Worm (Caenorhabditis elegans) whole organism, midembryonic: Measurements from ENCODE around the gene ZC132.9.
A peak's percentile ranks its signal among the peaks of the same experiment; 100 is the strongest.

Experiments
- T22C8.4 ChIP-seq: fragments of 200-800 bp; sonication (Bioruptor generic); IDR thresholded peaks from 2 replicates; pipeline ENCODE4 v1.3.6; 2022; ENCODE audit warnings: missing genetic modification characterization, missing compliant biosample characterization
- cog-1 ChIP-seq: sonication (generic microtip); optimal IDR thresholded peaks from 2 replicates; lab custom pipeline; 2016; ENCODE audit warnings: missing genetic modification characterization, missing compliant biosample characterization
- flt-1 ChIP-seq: fragments of 200-800 bp; sonication (Bioruptor generic); IDR thresholded peaks from 2 replicates; pipeline ENCODE4 v1.3.6; 2022; ENCODE audit warnings: missing genetic modification characterization, missing compliant biosample characterization
- klf-2 ChIP-seq: fragments of 200-800 bp; sonication (Bioruptor generic); conservative IDR thresholded peaks from 2 replicates; pipeline ENCODE4 v1.3.6; 2022; ENCODE audit warnings: missing genetic modification reagents, missing genetic modification characterization, missing compliant biosample characterization
- med-1 ChIP-seq: sonication (generic microtip); optimal IDR thresholded peaks from 2 replicates; lab custom pipeline; 2017; ENCODE audit warnings: missing genetic modification characterization, mild to moderate bottlenecking, missing compliant biosample characterization, antibody characterized with exemption, missing genetic modification reagents; ENCODE audit not compliant: insufficient read depth
- ref-1 ChIP-seq: fragments of 200-800 bp; sonication (Bioruptor generic); conservative IDR thresholded peaks from 2 replicates; pipeline ENCODE4 v1.3.6; 2022; ENCODE audit warnings: missing genetic modification reagents, missing genetic modification characterization, missing compliant biosample characterization
- tab-1 ChIP-seq: fragments of 200-800 bp; sonication (Bioruptor generic); IDR thresholded peaks from 2 replicates; pipeline ENCODE4 v1.3.6; 2022; ENCODE audit warnings: missing genetic modification characterization, missing compliant biosample characterization
- ztf-23 ChIP-seq: fragments of 200-800 bp; sonication (Bioruptor generic); IDR thresholded peaks from 2 replicates; pipeline ENCODE4 v1.3.6; 2022; ENCODE audit warnings: missing genetic modification reagents, missing genetic modification characterization, missing compliant biosample characterization
- ztf-29 ChIP-seq: fragments of 200-800 bp; sonication (Bioruptor generic); IDR thresholded peaks from 2 replicates; pipeline ENCODE4 v1.3.6; 2022; ENCODE audit warnings: missing genetic modification reagents, missing genetic modification characterization, missing compliant biosample characterization

Gene ZC132.9

ce11 chrV:4319867-4320266 is at the start of gene ZC132.9:
Gene ZC132.9, minus strand, starts transcription at chrV:4319967.
- TF ChIP-seq cog-1 (no peak), ztf-29 (no peak), tab-1 (GFP tag; lab: Robert Waterston, UW) (no peak), flt-1 (GFP tag; lab: Robert Waterston, UW) (no peak), ztf-23 (GFP tag; lab: Robert Waterston, UW) (no peak), klf-2 (GFP tag; lab: Robert Waterston, UW) (no peak)

DNA sequence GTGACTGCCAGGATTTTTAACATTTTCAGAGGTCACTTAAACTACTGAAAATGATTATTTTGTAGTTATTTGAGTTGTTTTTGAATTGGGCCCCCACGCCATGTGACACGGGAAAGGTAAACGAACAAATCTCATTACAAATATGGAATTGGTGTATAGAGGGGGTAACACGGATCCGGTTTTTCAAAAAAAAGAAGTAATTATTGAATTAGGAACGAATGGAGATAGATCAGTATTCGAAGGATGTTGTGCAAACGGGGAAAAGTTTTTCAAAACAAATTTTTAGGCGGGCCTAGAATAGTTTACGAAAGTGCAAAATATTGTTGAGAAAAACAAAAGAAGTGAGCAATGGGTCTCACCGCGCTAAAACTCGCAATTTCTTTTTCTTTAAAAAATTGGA is 46.7 kb upstream of the ZC132.9 start, which contains the start of gene F32D1.11:
Gene F32D1.11, minus strand, starts transcription at position 101 of the 400 bp plus-strand sequence.
- no peak for TF ChIP-seq flt-1 (GFP tag; lab: Robert Waterston, UW)
- TF ChIP-seq klf-2 (GFP tag; lab: Robert Waterston, UW) = no peak
- no peak for TF ChIP-seq ztf-23 (GFP tag; lab: Robert Waterston, UW)
- no peak for TF ChIP-seq cog-1
- no peak for TF ChIP-seq T22C8.4 (GFP tag; lab: Robert Waterston, UW)
- TF ChIP-seq med-1 (GFP tag; lab: Kevin White, UChicago) = no peak
- TF ChIP-seq ztf-29 = no peak
- no peak for TF ChIP-seq ref-1
- TF ChIP-seq tab-1 (GFP tag; lab: Robert Waterston, UW) = no peak

DNA sequence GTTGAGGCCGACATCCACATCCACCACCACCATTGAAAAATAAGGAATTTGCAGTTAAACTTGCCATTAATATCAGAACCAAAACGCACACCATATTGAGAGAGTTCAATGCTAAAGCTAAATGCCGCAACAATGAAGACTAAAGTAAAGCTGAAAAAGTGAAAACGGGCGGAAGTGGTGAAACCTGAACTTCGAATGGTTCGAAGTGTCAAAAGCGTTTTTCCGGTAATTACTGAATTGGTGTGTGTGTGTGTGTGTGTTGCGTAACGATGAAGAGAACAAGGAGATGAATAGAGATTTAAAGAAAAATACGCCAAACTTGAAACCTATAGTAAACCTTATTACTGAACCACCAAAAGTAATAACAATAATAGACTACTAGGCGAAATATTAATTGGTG is 44.8 kb upstream of the ZC132.9 start, which contains the start of gene grl-13:
Gene grl-13, minus strand, starts transcription at position 101 of the 400 bp plus-strand sequence.
- TF ChIP-seq ztf-23 (GFP tag; lab: Robert Waterston, UW) = no peak
- TF ChIP-seq tab-1 (GFP tag; lab: Robert Waterston, UW) = no peak
- no peak for TF ChIP-seq cog-1
- TF ChIP-seq flt-1 (GFP tag; lab: Robert Waterston, UW) = no peak
- no peak for TF ChIP-seq T22C8.4 (GFP tag; lab: Robert Waterston, UW)
- no peak for TF ChIP-seq med-1 (GFP tag; lab: Kevin White, UChicago)
- TF ChIP-seq ztf-29 = no peak
- no peak for TF ChIP-seq ref-1
- no peak for TF ChIP-seq klf-2 (GFP tag; lab: Robert Waterston, UW)

DNA sequence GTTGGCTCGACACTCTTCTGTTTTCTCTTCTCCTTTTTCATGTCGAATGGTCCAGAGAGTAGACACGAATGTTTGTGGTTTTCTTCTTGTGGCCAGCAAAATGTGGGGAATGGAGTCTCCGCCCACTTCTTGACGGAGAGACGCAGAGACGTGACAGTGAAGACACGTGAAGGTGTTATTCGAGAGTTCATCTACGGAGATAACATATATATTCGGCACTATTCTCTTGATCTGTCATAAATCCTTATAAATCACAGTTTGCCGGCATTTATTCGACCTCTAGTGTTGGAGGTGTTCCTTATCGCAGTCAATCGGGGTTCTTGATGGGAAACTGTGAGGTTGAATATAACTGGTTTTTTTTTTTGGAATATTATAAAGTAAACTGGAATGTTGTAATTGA is 41.7 kb upstream of the ZC132.9 start, which contains the start of gene F32D1.3:
Gene F32D1.3, minus strand, starts transcription at position 65 of the 400 bp plus-strand sequence.
- TF ChIP-seq T22C8.4 (GFP tag; lab: Robert Waterston, UW) (no peak), med-1 (GFP tag; lab: Kevin White, UChicago) (no peak), tab-1 (GFP tag; lab: Robert Waterston, UW) (no peak), ref-1 (no peak)

DNA sequence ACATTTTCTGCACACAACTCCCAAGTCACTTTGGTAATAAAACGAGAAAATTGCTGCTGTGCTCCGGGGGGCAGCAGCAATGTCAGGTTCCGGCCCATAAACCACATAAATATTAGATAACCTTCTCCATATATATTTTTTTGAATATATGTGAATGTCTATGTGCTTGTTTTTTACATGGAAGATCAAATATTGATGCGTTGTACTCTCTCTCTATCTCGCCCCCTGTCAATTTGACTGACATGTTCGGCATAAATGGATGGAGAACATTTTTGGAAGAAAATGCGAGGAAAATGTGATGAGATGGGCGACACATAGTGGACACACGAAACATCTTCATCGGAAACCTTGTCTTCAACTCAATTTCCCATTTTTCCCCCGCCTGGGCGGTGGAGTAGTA is 40.3 kb upstream of the ZC132.9 start:
- TF ChIP-seq klf-2 (GFP tag; lab: Robert Waterston, UW) (no peak), cog-1 (no peak), ztf-29 (no peak), tab-1 (GFP tag; lab: Robert Waterston, UW) (no peak), flt-1 (GFP tag; lab: Robert Waterston, UW) (no peak), ref-1 (no peak), ztf-23 (GFP tag; lab: Robert Waterston, UW) (no peak), med-1 (GFP tag; lab: Kevin White, UChicago) (no peak), T22C8.4 (GFP tag; lab: Robert Waterston, UW) (no peak)

DNA sequence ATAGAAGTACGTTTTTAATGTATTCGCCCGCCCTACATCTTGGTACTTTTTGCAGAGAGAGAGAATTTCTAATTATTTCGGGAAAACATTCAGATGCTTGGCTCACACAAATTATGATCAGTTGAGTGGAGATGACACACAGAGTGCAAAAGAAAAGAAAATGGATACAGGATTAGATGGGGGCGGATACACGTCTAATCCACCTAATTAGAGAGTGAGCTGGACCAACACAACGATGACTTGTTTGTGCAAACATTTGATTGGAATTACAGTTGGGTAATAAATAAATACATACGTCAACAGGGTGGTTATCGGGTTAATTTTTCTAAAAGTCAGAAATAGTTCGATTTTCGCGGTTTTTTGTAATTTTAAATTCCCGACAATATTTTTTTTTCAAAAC is 39.4 kb upstream of the ZC132.9 start:
- TF ChIP-seq flt-1 (GFP tag; lab: Robert Waterston, UW) = no peak
- no peak for TF ChIP-seq ref-1
- no peak for TF ChIP-seq ztf-23 (GFP tag; lab: Robert Waterston, UW)
- TF ChIP-seq T22C8.4 (GFP tag; lab: Robert Waterston, UW) = no peak
- no peak for TF ChIP-seq klf-2 (GFP tag; lab: Robert Waterston, UW)
- no peak for TF ChIP-seq cog-1
- no peak for TF ChIP-seq ztf-29
- TF ChIP-seq tab-1 (GFP tag; lab: Robert Waterston, UW) = no peak

DNA sequence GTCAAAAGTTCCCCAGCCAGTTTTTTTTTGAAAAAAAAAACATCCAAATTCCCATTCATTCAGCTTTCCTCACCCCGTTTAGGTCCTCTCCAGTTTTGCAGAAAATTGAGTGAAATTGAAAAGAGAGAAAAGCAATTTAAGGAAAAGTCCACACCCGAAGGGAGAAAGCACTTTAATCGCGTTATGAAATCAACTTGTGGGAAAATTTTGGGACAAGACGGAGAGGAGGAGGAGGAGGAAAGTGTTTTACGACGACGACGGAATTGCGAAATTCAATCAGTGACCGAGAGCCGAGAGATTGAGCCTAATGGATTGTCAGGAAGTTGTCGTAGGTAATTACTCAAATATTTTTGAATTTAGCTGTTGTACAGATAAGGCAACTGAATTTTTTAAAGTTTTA is 37.6 kb upstream of the ZC132.9 start:
- TF ChIP-seq tab-1 (GFP tag; lab: Robert Waterston, UW) (no peak), cog-1 (peak; percentile 11)

DNA sequence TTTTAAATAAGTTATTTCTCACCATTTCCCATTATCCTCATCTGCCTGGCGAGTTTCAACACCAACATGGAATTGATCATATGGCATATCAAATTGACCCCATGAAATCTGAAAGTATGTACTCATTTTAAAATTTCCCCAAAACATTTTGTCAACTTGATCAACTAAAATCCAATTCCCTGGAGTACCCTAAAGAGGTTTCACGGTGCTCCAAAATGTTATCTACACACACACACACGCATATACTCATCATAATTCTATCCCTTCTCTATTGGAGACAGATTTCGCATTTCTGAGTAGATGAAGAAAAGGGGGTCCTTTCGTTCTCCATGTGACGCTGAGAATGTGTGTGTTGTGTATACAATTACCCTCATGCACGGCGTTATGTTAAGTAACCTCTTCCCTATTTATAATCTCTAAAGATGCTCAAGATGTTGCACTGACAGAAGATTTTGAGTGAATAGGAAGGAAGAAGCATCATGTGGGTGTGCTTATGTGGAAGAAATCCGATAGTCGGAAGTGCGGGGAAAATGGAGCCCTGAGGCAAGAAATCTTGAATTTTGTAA is 36.4 kb upstream of the ZC132.9 start:
- TF ChIP-seq med-1 (GFP tag; lab: Kevin White, UChicago) (no peak), ref-1 (no peak), ztf-23 (GFP tag; lab: Robert Waterston, UW) (no peak), klf-2 (GFP tag; lab: Robert Waterston, UW) (no peak), cog-1 (no peak), T22C8.4 (GFP tag; lab: Robert Waterston, UW) (no peak), tab-1 (GFP tag; lab: Robert Waterston, UW) (no peak), ztf-29 (no peak), flt-1 (GFP tag; lab: Robert Waterston, UW) (no peak)

DNA sequence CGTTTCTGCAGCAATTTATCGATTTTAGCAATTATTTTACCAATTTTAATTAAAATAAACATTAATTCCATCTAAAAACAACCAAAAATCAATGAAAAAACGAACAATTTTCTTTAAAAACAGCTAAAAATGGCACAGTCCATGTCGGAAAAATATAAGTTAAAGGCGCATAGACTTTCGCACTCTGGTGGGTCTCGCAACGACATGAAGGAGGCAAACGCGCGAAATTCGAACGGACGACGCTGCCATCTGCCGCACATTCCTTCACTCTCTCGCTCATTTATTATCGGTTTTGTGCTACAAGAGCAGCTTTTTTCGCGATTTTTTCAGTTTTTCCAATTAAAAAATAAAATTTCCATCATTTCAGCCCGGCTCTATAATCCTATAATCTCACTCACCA is 27.0 kb upstream of the ZC132.9 start, which contains the start of gene mcm-7:
Gene mcm-7, plus strand, starts transcription at position 368 of the 400 bp plus-strand sequence.
- TF ChIP-seq ztf-29 = no peak
- TF ChIP-seq med-1 (GFP tag; lab: Kevin White, UChicago) = no peak
- TF ChIP-seq flt-1 (GFP tag; lab: Robert Waterston, UW) = no peak
- no peak for TF ChIP-seq cog-1
- TF ChIP-seq T22C8.4 (GFP tag; lab: Robert Waterston, UW) = no peak
- TF ChIP-seq klf-2 (GFP tag; lab: Robert Waterston, UW) = no peak
- no peak for TF ChIP-seq ztf-23 (GFP tag; lab: Robert Waterston, UW)
- TF ChIP-seq ref-1 = no peak
- no peak for TF ChIP-seq tab-1 (GFP tag; lab: Robert Waterston, UW)

DNA sequence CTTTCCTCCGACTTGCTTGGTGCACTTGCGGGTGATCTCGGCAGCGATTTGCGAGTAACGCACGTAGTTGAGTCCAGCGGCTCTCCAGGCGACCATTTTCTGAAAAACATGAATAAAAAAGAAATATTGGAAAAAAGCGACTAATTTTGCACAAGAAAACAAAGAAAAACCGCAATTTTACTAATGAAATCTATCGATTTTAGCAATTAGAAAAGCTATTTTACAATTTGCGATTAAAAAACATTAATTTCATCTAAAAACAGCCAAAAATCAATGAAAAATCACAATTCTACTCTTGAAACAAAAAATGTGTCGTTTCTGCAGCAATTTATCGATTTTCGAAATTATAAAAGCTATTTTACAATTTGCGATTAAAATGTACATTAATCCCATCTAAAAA is 26.6 kb upstream of the ZC132.9 start, which contains the start of gene hpo-18:
Gene hpo-18, minus strand, starts transcription at position 101 of the 400 bp plus-strand sequence.
- TF ChIP-seq med-1 (GFP tag; lab: Kevin White, UChicago) (no peak), ztf-29 (no peak), cog-1 (no peak), tab-1 (GFP tag; lab: Robert Waterston, UW) (no peak), flt-1 (GFP tag; lab: Robert Waterston, UW) (no peak), T22C8.4 (GFP tag; lab: Robert Waterston, UW) (no peak), ref-1 (no peak), klf-2 (GFP tag; lab: Robert Waterston, UW) (no peak), ztf-23 (GFP tag; lab: Robert Waterston, UW) (no peak)
